Worm (Caenorhabditis elegans) whole organism, young adult: ENCODE data around the gene cest-4.
A peak's percentile ranks its signal among the peaks of the same experiment; 100 is the strongest.

Source experiments
- Y67H2A.10 ChIP-seq: fragments of 200-800 bp; sonication (Bioruptor generic); conservative IDR thresholded peaks from 2 replicates; pipeline ENCODE4 v1.3.6; 2022; ENCODE audit warnings: missing genetic modification reagents, missing genetic modification characterization, missing compliant biosample characterization
- athp-1 ChIP-seq: sonication (generic microtip); optimal IDR thresholded peaks from 2 replicates; lab custom pipeline; 2017; ENCODE audit warnings: mild to moderate bottlenecking, missing genetic modification characterization, missing compliant biosample characterization
- ets-4 ChIP-seq: fragments of 200-800 bp; sonication (Bioruptor generic); optimal IDR thresholded peaks from 2 replicates; lab custom pipeline; 2018; ENCODE audit warnings: mild to moderate bottlenecking, missing genetic modification characterization, missing compliant biosample characterization
- hsf-1 ChIP-seq: fragments of 200-800 bp; sonication (Bioruptor generic); IDR thresholded peaks from 2 replicates; pipeline ENCODE4 v1.3.6; 2022; ENCODE audit warnings: missing genetic modification reagents, missing genetic modification characterization, missing compliant biosample characterization
- let-526 ChIP-seq: fragments of 200-800 bp; sonication (Bioruptor generic); IDR thresholded peaks from 2 replicates; pipeline ENCODE4 v1.3.6; 2022; ENCODE audit warnings: missing genetic modification reagents, missing genetic modification characterization, missing compliant biosample characterization
- lin-54 ChIP-seq: fragments of 200-800 bp; sonication (Bioruptor generic); optimal IDR thresholded peaks from 2 replicates; lab custom pipeline; 2018; ENCODE audit warnings: mild to moderate bottlenecking, missing genetic modification characterization, missing compliant biosample characterization
- nfya-1 ChIP-seq: sonication (generic microtip); optimal IDR thresholded peaks from 2 replicates; lab custom pipeline; 2017; ENCODE audit warnings: antibody characterized with exemption, missing compliant biosample characterization, missing genetic modification characterization, borderline replicate concordance; ENCODE audit not compliant: insufficient read depth
- nhr-80 ChIP-seq: sonication (generic microtip); optimal IDR thresholded peaks from 2 replicates; lab custom pipeline; 2016; ENCODE audit warnings: missing genetic modification characterization, missing compliant biosample characterization
- nhr-90 ChIP-seq: sonication (generic microtip); optimal IDR thresholded peaks from 2 replicates; lab custom pipeline; 2016; ENCODE audit warnings: missing genotype, mild to moderate bottlenecking, missing genetic modification characterization, missing compliant biosample characterization
- snpc-4 ChIP-seq, 5 experiments: fragments of 150-350 bp in 1 of 5; sonication (generic microtip) in 4 of 5; optimal IDR thresholded peaks; 2 replicates each; lab custom pipeline; 2014 to 2018; ENCODE audit warnings: missing genetic modification characterization in 5 of 5, missing biosample characterization in 3 of 5, antibody characterized with exemption in 2 of 5, mild to moderate bottlenecking in 2 of 5, missing compliant biosample characterization in 2 of 5, missing genotype in 2 of 5, moderate library complexity in 2 of 5, missing genetic modification reagents in 1 of 5
- unc-62 ChIP-seq: fragments of 150-350 bp; optimal IDR thresholded peaks from 2 replicates; lab custom pipeline; 2014; ENCODE audit warnings: missing biosample characterization, missing genetic modification reagents, missing genetic modification characterization

DNA sequence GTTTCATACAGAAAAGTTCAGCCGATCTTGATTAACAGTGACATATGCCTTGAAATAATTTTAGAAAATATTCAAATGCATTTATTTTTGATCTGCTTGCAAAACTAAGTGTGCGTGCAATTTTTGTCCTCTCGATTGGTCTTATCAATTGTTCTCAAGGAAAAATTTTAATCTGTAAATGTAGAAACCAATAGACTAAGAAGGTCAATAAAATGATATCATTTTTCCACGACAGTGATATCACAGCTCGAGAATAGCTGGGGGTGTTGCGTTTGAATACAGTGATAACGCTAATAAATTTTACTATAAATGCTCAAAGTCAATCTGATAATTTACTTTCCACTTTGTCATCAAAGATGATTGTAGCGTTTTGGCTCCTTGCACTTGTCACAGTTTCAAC is 16.2 kb upstream of the cest-4 start, which contains the start of gene C17H12.8:
- no peak for TF ChIP-seq Y67H2A.10 (GFP tag; lab: Robert Waterston, UW)
- TF ChIP-seq unc-62 (GFP tag; lab: Kevin White, UChicago), result no peak
- no peak for TF ChIP-seq lin-54 (GFP tag; lab: Kevin White, UChicago)
- no peak for TF ChIP-seq ets-4
- TF ChIP-seq snpc-4 (GFP tag; optimal IDR thresholded peaks at IDR 0.05; lab: Kevin White, UChicago), result no peak
- TF ChIP-seq snpc-4 (tag; optimal IDR thresholded peaks at IDR 0.05; lab: Kevin White, UChicago), result no peak
- no peak for TF ChIP-seq nhr-90
- TF ChIP-seq let-526 (GFP tag; lab: Robert Waterston, UW), result no peak
- TF ChIP-seq nhr-80, result peak; percentile 37
- no peak for TF ChIP-seq athp-1 (tag; lab: Kevin White, UChicago)
- TF ChIP-seq hsf-1 (GFP tag; lab: Robert Waterston, UW), result no peak
- TF ChIP-seq nfya-1 (tag; lab: Kevin White, UChicago), result no peak
